Worm (Caenorhabditis elegans): ENCODE data around the gene srx-78.

DNA sequence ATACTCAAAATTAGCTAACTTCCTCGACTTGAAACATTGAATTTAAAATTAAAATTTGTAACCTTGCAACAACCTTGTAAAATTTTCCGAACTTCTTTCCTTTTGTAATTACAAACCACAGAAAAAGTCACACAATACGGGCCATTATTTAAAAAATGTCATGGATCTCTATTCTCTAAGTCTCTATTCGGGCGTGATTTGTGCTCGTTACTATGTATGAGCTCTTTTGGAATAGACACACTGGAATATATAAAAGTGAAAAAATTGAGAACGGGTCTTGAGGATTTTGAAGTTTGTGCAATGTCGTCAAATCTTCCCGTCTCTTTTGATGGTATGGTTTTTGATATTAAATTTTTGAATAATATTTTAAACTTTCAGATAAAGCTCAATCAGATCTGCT, 33.1 kb downstream of the srx-78 start, which contains the start of gene srr-7:
- TF ChIP-seq skn-1 (tag; optimal IDR thresholded peaks at IDR 0.05) = no peak
- no peak for TF ChIP-seq pqm-1 (tag; optimal IDR thresholded peaks at IDR 0.05)
- no peak for TF ChIP-seq snpc-4 (tag; optimal IDR thresholded peaks at IDR 0.05)
